Fruit fly (Drosophila melanogaster) whole organism, embryonic: ENCODE results near the gene Sld5.

Source experiments
- B-H1 ChIP-seq: fragments of 200-800 bp; sonication (Bioruptor generic); IDR thresholded peaks from 3 replicates; pipeline ENCODE4 v1.3.6; 2022; ENCODE audit warnings: missing biosample characterization, missing genetic modification characterization
- BEAF-32 ChIP-seq: fragments of 200-800 bp; sonication (Bioruptor generic); optimal IDR thresholded peaks from 3 replicates; lab custom pipeline; 2017; ENCODE audit warnings: missing biosample characterization, missing genetic modification characterization, mild to moderate bottlenecking, moderate library complexity, missing genetic modification reagents
- Bdp1 ChIP-seq: fragments of 200-800 bp; sonication (Bioruptor generic); optimal IDR thresholded peaks from 3 replicates; lab custom pipeline; 2016; ENCODE audit warnings: missing biosample characterization, missing genetic modification characterization
- BtbVII ChIP-seq: fragments of 200-800 bp; sonication (Bioruptor generic); optimal IDR thresholded peaks from 3 replicates; lab custom pipeline; 2017; ENCODE audit warnings: missing biosample characterization, mild to moderate bottlenecking, missing genetic modification characterization
- CG10431 ChIP-seq: fragments of 200-800 bp; sonication (Bioruptor generic); optimal IDR thresholded peaks from 3 replicates; lab custom pipeline; 2018; ENCODE audit warnings: missing biosample characterization, mild to moderate bottlenecking, missing genetic modification characterization
- CG11247 ChIP-seq: fragments of 200-800 bp; sonication (Bioruptor generic); IDR thresholded peaks from 2 replicates; pipeline ENCODE4 v1.3.6; 2022; ENCODE audit warnings: missing biosample characterization, missing genetic modification characterization
- CG12391 ChIP-seq: fragments of 200-800 bp; sonication (Bioruptor generic); optimal IDR thresholded peaks from 3 replicates; lab custom pipeline; 2018; ENCODE audit warnings: missing biosample characterization, mild to moderate bottlenecking, missing genetic modification characterization, moderate library complexity
- CG12942 ChIP-seq: fragments of 200-800 bp; sonication (Bioruptor generic); optimal IDR thresholded peaks from 3 replicates; lab custom pipeline; 2016; ENCODE audit warnings: missing biosample characterization, missing genetic modification characterization
- CG13123 ChIP-seq: fragments of 200-800 bp; sonication (Bioruptor generic); optimal IDR thresholded peaks from 2 replicates; lab custom pipeline; 2016; ENCODE audit warnings: missing biosample characterization, missing genetic modification characterization
- CG17186 ChIP-seq: fragments of 200-800 bp; sonication (Bioruptor generic); optimal IDR thresholded peaks from 3 replicates; lab custom pipeline; 2017; ENCODE audit warnings: missing biosample characterization, missing genetic modification reagents, missing genetic modification characterization
- CG17328 ChIP-seq: fragments of 200-800 bp; sonication (Bioruptor generic); IDR thresholded peaks from 2 replicates; pipeline ENCODE4 v1.3.6; 2022; ENCODE audit warnings: missing biosample characterization, missing genetic modification characterization
- CG2712 ChIP-seq: fragments of 200-800 bp; optimal IDR thresholded peaks from 3 replicates; lab custom pipeline; 2019; ENCODE audit warnings: missing biosample characterization, mild to moderate bottlenecking, missing genetic modification characterization, moderate library complexity
- CG7556 ChIP-seq: fragments of 200-800 bp; sonication (Bioruptor generic); optimal IDR thresholded peaks from 2 replicates; lab custom pipeline; 2017; ENCODE audit warnings: missing biosample characterization, mild to moderate bottlenecking, missing genetic modification characterization
- CG8478 ChIP-seq: fragments of >200 bp; optimal IDR thresholded peaks from 2 replicates; lab custom pipeline; 2018
- CHES-1-like ChIP-seq: fragments of 200-800 bp; sonication (Bioruptor generic); optimal IDR thresholded peaks from 2 replicates; lab custom pipeline; 2016; ENCODE audit warnings: missing biosample characterization, missing genetic modification characterization
- Camta ChIP-seq: fragments of 200-800 bp; sonication (Bioruptor generic); optimal IDR thresholded peaks from 2 replicates; lab custom pipeline; 2016; ENCODE audit warnings: missing biosample characterization, missing genetic modification characterization
- CrebB ChIP-seq: fragments of 200-800 bp; sonication (Bioruptor generic); optimal IDR thresholded peaks from 3 replicates; lab custom pipeline; 2018; ENCODE audit warnings: missing biosample characterization, mild to moderate bottlenecking, missing genetic modification characterization
- Dek ChIP-seq: fragments of 200-800 bp; sonication (Bioruptor generic); optimal IDR thresholded peaks from 3 replicates; lab custom pipeline; 2019; ENCODE audit warnings: missing biosample characterization, mild to moderate bottlenecking, missing genetic modification characterization, moderate library complexity
- Ets65A ChIP-seq: fragments of 200-800 bp; sonication (Bioruptor generic); peaks from one replicate; lab custom pipeline; 2016; ENCODE audit warnings: missing biosample characterization, missing genetic modification characterization
- HmgD ChIP-seq: fragments of 200-800 bp; sonication (Bioruptor generic); optimal IDR thresholded peaks from 3 replicates; lab custom pipeline; 2016; ENCODE audit warnings: missing biosample characterization, missing genetic modification characterization
- Hr39 ChIP-seq: fragments of >200 bp; optimal IDR thresholded peaks from 2 replicates; lab custom pipeline; 2017
- Hr78 ChIP-seq, 2 experiments: fragments of 200-800 bp in 1 of 2; fragments of >200 bp in 1 of 2; sonication (Bioruptor generic) in 1 of 2; optimal IDR thresholded peaks; 2 replicates each; lab custom pipeline; 2017 to 2019; ENCODE audit warnings: missing biosample characterization in 2 of 2, missing genetic modification characterization in 2 of 2, mild to moderate bottlenecking in 1 of 2, moderate library complexity in 1 of 2
- Hsf ChIP-seq: fragments of 200-800 bp; sonication (Bioruptor generic); optimal IDR thresholded peaks from 3 replicates; lab custom pipeline; 2016; ENCODE audit warnings: missing biosample characterization, missing genetic modification characterization
- MESR4 ChIP-seq: fragments of 200-800 bp; sonication (Bioruptor generic); optimal IDR thresholded peaks from 2 replicates; lab custom pipeline; 2018; ENCODE audit warnings: missing biosample characterization, mild to moderate bottlenecking, missing genetic modification characterization, moderate library complexity
- Mrtf ChIP-seq: fragments of 200-800 bp; sonication (Bioruptor generic); IDR thresholded peaks from 3 replicates; pipeline ENCODE4 v1.3.6; 2022; ENCODE audit warnings: missing biosample characterization, missing genetic modification characterization
- PHDP ChIP-seq: fragments of 200-800 bp; sonication (Bioruptor generic); optimal IDR thresholded peaks from 3 replicates; lab custom pipeline; 2018; ENCODE audit warnings: missing biosample characterization, mild to moderate bottlenecking, missing genetic modification characterization, moderate library complexity
- Pdp1 ChIP-seq, 2 experiments: fragments of 200-800 bp; sonication (Bioruptor generic); optimal IDR thresholded peaks; 3 replicates each; lab custom pipeline; 2016; ENCODE audit warnings: missing biosample characterization in 2 of 2, missing genetic modification characterization in 2 of 2, mild to moderate bottlenecking in 1 of 2, moderate library complexity in 1 of 2
- Poxn ChIP-seq: fragments of 200-800 bp; sonication (Bioruptor generic); IDR thresholded peaks from 2 replicates; pipeline ENCODE4 v1.3.6; 2022; ENCODE audit warnings: missing biosample characterization, missing genetic modification characterization
- Six4 ChIP-seq: fragments of 200-800 bp; sonication (Bioruptor generic); optimal IDR thresholded peaks from 2 replicates; lab custom pipeline; 2016; ENCODE audit warnings: missing biosample characterization, missing genetic modification characterization
- Spps ChIP-seq: fragments of 200-800 bp; sonication (Bioruptor generic); optimal IDR thresholded peaks from 2 replicates; lab custom pipeline; 2018; ENCODE audit warnings: missing biosample characterization, mild to moderate bottlenecking, missing genetic modification characterization
- Stat92E ChIP-seq, 3 experiments: fragments of >200 bp in 2 of 3; fragments of 200-800 bp in 1 of 3; sonication (Bioruptor generic) in 1 of 3; optimal IDR thresholded peaks; 2 replicates each; lab custom pipeline; 2017 to 2019; ENCODE audit warnings: missing biosample characterization in 3 of 3, missing genetic modification characterization in 3 of 3, mild to moderate bottlenecking in 1 of 3, moderate library complexity in 1 of 3
- Tbp ChIP-seq: fragments of >200 bp; optimal IDR thresholded peaks from 2 replicates; lab custom pipeline; 2018; ENCODE audit warnings: missing biosample characterization, missing genetic modification characterization
- bsh ChIP-seq, 2 experiments: fragments of 200-800 bp; sonication (Bioruptor generic); optimal IDR thresholded peaks; 2 replicates each; lab custom pipeline; 2017 to 2018; ENCODE audit warnings: mild to moderate bottlenecking in 2 of 2, missing biosample characterization in 2 of 2, missing genetic modification characterization in 2 of 2, moderate library complexity in 1 of 2
- btn ChIP-seq: fragments of 200-800 bp; sonication (Bioruptor generic); optimal IDR thresholded peaks from 2 replicates; lab custom pipeline; 2016; ENCODE audit warnings: missing biosample characterization, missing genetic modification characterization
- chif ChIP-seq, 2 experiments: fragments of 200-800 bp; sonication (Bioruptor generic); optimal IDR thresholded peaks; 3 replicates each; lab custom pipeline; 2016; ENCODE audit warnings: missing biosample characterization in 2 of 2, missing genetic modification characterization in 2 of 2
- chn ChIP-seq: fragments of 200-800 bp; sonication (Bioruptor generic); optimal IDR thresholded peaks from 2 replicates; lab custom pipeline; 2016; ENCODE audit warnings: missing biosample characterization, missing genetic modification characterization
- dmrt11E ChIP-seq: fragments of 200-800 bp; sonication (Bioruptor generic); optimal IDR thresholded peaks from 3 replicates; lab custom pipeline; 2018; ENCODE audit warnings: missing biosample characterization, mild to moderate bottlenecking, missing genetic modification characterization, moderate library complexity
- dmrt99B ChIP-seq: fragments of 200-800 bp; sonication (Bioruptor generic); optimal IDR thresholded peaks from 2 replicates; lab custom pipeline; 2018; ENCODE audit warnings: missing biosample characterization, mild to moderate bottlenecking, missing genetic modification characterization, moderate library complexity
- ftz-f1 ChIP-seq: fragments of 200-800 bp; sonication (Bioruptor generic); optimal IDR thresholded peaks from 2 replicates; lab custom pipeline; 2016; ENCODE audit warnings: missing biosample characterization, missing genetic modification characterization
- lab ChIP-seq: fragments of 200-800 bp; sonication (Bioruptor generic); optimal IDR thresholded peaks from 3 replicates; lab custom pipeline; 2017; ENCODE audit warnings: missing biosample characterization, missing genetic modification characterization, mild to moderate bottlenecking, moderate library complexity, missing genetic modification reagents
- oc ChIP-seq: fragments of 200-800 bp; sonication (Bioruptor generic); optimal IDR thresholded peaks from 2 replicates; lab custom pipeline; 2018; ENCODE audit warnings: missing biosample characterization, mild to moderate bottlenecking, missing genetic modification characterization, moderate library complexity
- sens ChIP-seq: fragments of 200-800 bp; sonication (Bioruptor generic); peaks from one replicate; lab custom pipeline; 2016; ENCODE audit warnings: missing biosample characterization, missing genetic modification characterization
- so ChIP-seq: fragments of 200-800 bp; sonication (Bioruptor generic); IDR thresholded peaks from 3 replicates; pipeline ENCODE4 v1.3.6; 2022; ENCODE audit warnings: missing biosample characterization, missing genetic modification characterization
- sqz ChIP-seq: fragments of 200-800 bp; sonication (Bioruptor generic); optimal IDR thresholded peaks from 3 replicates; lab custom pipeline; 2018; ENCODE audit warnings: missing biosample characterization, mild to moderate bottlenecking, missing genetic modification characterization
- sr ChIP-seq: fragments of 200-800 bp; sonication (Bioruptor generic); IDR thresholded peaks from 3 replicates; pipeline ENCODE4 v1.3.6; 2022; ENCODE audit warnings: missing biosample characterization, missing genetic modification characterization
- tap ChIP-seq: fragments of 200-800 bp; optimal IDR thresholded peaks from 3 replicates; lab custom pipeline; 2019; ENCODE audit warnings: missing biosample characterization, mild to moderate bottlenecking, missing genetic modification characterization, moderate library complexity
- ttk ChIP-seq: fragments of 200-800 bp; sonication (Bioruptor generic); IDR thresholded peaks from 2 replicates; pipeline ENCODE4 v2.1.2; 2022; ENCODE audit warnings: missing biosample characterization, missing genetic modification characterization
- wdn ChIP-seq: fragments of 200-800 bp; sonication (Bioruptor generic); IDR thresholded peaks from 2 replicates; pipeline ENCODE4 v1.3.6; 2022; ENCODE audit warnings: missing biosample characterization, missing genetic modification characterization
- zen2 ChIP-seq: fragments of 200-800 bp; sonication (Bioruptor generic); IDR thresholded peaks from 3 replicates; pipeline ENCODE4 v1.3.6; 2022; ENCODE audit warnings: missing biosample characterization, missing genetic modification characterization; ENCODE audit not compliant: partially characterized antibody
- zfh2 ChIP-seq: fragments of 200-800 bp; sonication (Bioruptor generic); optimal IDR thresholded peaks from 2 replicates; lab custom pipeline; 2016; ENCODE audit warnings: missing biosample characterization, missing genetic modification characterization

Gene Sld5

dm6 chr3R:26104302-26105140 lies 48.2 kb upstream of the Sld5 start (continued):
- TF ChIP-seq chif (GFP tag; optimal IDR thresholded peaks at IDR 0.05; lab: Kevin White, UChicago) (no peak), dmrt11E (tag; lab: Kevin White, UChicago) (peak; percentile 45), B-H1 (GFP tag; lab: Robert Waterston, UW) (no peak), CG2712 (tag; lab: Kevin White, UChicago) (peak; percentile 14), Camta (GFP tag; lab: Kevin White, UChicago) (no peak), bsh (GFP tag; optimal IDR thresholded peaks at IDR 0.05; lab: Kevin White, UChicago) (peak in 1 of 2 experiments; percentile 46), Poxn (no peak), CG10431 (GFP tag; lab: Kevin White, UChicago) (no peak), Bdp1 (GFP tag; lab: Kevin White, UChicago) (no peak), zen2 (GFP tag; lab: Robert Waterston, UW) (no peak), CG7556 (GFP tag; lab: Kevin White, UChicago) (peak; percentile 35), BtbVII (GFP tag; lab: Kevin White, UChicago) (peak; percentile 48), Pdp1 (GFP tag; optimal IDR thresholded peaks at IDR 0.05; lab: Kevin White, UChicago) (no peak), dmrt99B (tag; lab: Kevin White, UChicago) (peak; percentile 26), tap (tag; lab: Kevin White, UChicago) (no peak), CG11247 (GFP tag; lab: Robert Waterston, UW) (no peak), CG12942 (GFP tag; lab: Kevin White, UChicago) (no peak), ttk (no peak), btn (GFP tag; lab: Kevin White, UChicago) (no peak), Tbp (GFP tag; lab: Kevin White, UChicago) (no peak), sens (GFP tag; lab: Kevin White, UChicago) (peak; percentile 80), Hr78 (GFP tag; optimal IDR thresholded peaks at IDR 0.05; lab: Kevin White, UChicago) (no peak), zfh2 (GFP tag; lab: Kevin White, UChicago) (no peak), CG8478 (no peak), Hr39 (no peak), CHES-1-like (no peak), Spps (no peak), oc (no peak), PHDP (tag; lab: Kevin White, UChicago) (peak; percentile 46), HmgD (GFP tag; lab: Kevin White, UChicago) (no peak), chn (no peak), sr (GFP tag; lab: Robert Waterston, UW) (no peak), sqz (GFP tag; lab: Kevin White, UChicago) (no peak), Six4 (GFP tag; lab: Kevin White, UChicago) (no peak), CG13123 (GFP tag; lab: Kevin White, UChicago) (no peak), Stat92E (GFP tag; optimal IDR thresholded peaks at IDR 0.05; lab: Kevin White, UChicago) (no peak), CG17186 (GFP tag; lab: Kevin White, UChicago) (no peak), CrebB (tag; lab: Kevin White, UChicago) (no peak), Hsf (GFP tag; lab: Kevin White, UChicago) (no peak), wdn (GFP tag; lab: Robert Waterston, UW) (0 out of 2 replicates have a peak, but pooled peaks have one; percentile 35), so (GFP tag; lab: Robert Waterston, UW) (no peak), BEAF-32 (GFP tag; lab: Kevin White, UChicago) (no peak), MESR4 (GFP tag; lab: Kevin White, UChicago) (no peak), lab (GFP tag; lab: Kevin White, UChicago) (peak; percentile 75), CG12391 (tag; lab: Kevin White, UChicago) (no peak), CG17328 (GFP tag; lab: Robert Waterston, UW) (no peak), Ets65A (no peak), ftz-f1 (GFP tag; lab: Kevin White, UChicago) (no peak), Dek (tag; lab: Kevin White, UChicago) (peak; percentile 56), Mrtf (GFP tag; lab: Robert Waterston, UW) (no peak)
